Fruit fly (Drosophila melanogaster): ENCODE results near the gene CG11590.

- TF ChIP-seq CG16779 (tag; optimal IDR thresholded peaks at IDR 0.05) = no peak
- TF ChIP-seq svp (GFP tag) = peak; percentile 26
- no peak for TF ChIP-seq net (GFP tag; optimal IDR thresholded peaks at IDR 0.05)
- no peak for TF ChIP-seq CG6276 (GFP tag; optimal IDR thresholded peaks at IDR 0.05)
- no peak for TF ChIP-seq vri (GFP tag; optimal IDR thresholded peaks at IDR 0.05)
Observed at dm6 chrX:14226093-14226492, 26.1 kb downstream of the CG11590 start, which contains the start of gene mRpL38.

All from whole organism, prepupa.